Worm (Caenorhabditis elegans): ENCODE data around the gene C53A3.4.

DNA sequence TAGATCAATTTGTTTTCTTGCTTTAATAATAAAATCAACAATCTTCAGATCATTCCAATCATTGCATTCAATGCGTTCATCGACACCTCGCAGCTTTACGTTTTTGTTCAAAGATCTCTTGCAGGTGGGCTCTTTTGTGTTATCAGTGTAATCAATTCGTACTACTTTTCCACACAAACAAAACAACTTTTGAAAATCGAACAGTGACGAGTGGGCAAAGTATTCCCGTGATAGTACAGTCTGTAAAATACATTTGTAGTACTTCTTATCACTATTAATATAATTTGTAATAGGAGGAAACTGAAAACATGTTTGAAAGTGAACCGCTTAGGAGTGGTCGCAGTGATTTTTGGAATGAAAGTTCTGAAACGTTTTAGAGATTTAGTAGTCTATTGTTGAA, 6.4 kb upstream of the C53A3.4 start, which contains the start of gene pgph-2:
- TF ChIP-seq pha-4 (tag; optimal IDR thresholded peaks at IDR 0.05) (peak; percentile 18), ceh-82 (tag; optimal IDR thresholded peaks at IDR 0.05) (no peak), fkh-2 (tag; optimal IDR thresholded peaks at IDR 0.05) (no peak), aly-2 (tag; optimal IDR thresholded peaks at IDR 0.05) (no peak), elt-3 (tag; optimal IDR thresholded peaks at IDR 0.05) (no peak), nhr-237 (tag; optimal IDR thresholded peaks at IDR 0.05) (no peak), unc-62 (GFP tag; optimal IDR thresholded peaks at IDR 0.05) (no peak), ama-1 (optimal IDR thresholded peaks at IDR 0.05) (no peak), hmg-11 (tag; optimal IDR thresholded peaks at IDR 0.05) (no peak), unc-39 (tag; optimal IDR thresholded peaks at IDR 0.05) (no peak), zag-1 (tag; optimal IDR thresholded peaks at IDR 0.05) (no peak), lsy-12 (tag; optimal IDR thresholded peaks at IDR 0.05) (no peak), tbx-2 (tag; optimal IDR thresholded peaks at IDR 0.05) (no peak)
